Worm (Caenorhabditis elegans) whole organism, L4 larva: ENCODE measurements around the gene srh-171.

Experiments used
- F44E2.7 ChIP-seq: fragments of 200-800 bp; sonication (Bioruptor generic); IDR thresholded peaks from 2 replicates; pipeline ENCODE4 v2.1.2; 2022; ENCODE audit warnings: missing genetic modification characterization, missing compliant biosample characterization
- F49E8.2 ChIP-seq: sonication (generic microtip); optimal IDR thresholded peaks from 2 replicates; lab custom pipeline; 2016; ENCODE audit warnings: missing compliant biosample characterization, mild to moderate bottlenecking, missing genetic modification characterization, borderline replicate concordance
- ZK546.5 ChIP-seq, 2 experiments: sonication (generic microtip); optimal IDR thresholded peaks; 2 replicates each; lab custom pipeline; 2017; ENCODE audit warnings: missing biosample characterization in 2 of 2, missing genetic modification characterization in 2 of 2
- aha-1 ChIP-seq: fragments of 150-350 bp; peaks from one replicate; lab custom pipeline; 2014; ENCODE audit warnings: missing biosample characterization, missing genetic modification characterization
- ceh-82 ChIP-seq: sonication (generic microtip); optimal IDR thresholded peaks from 2 replicates; lab custom pipeline; 2017; ENCODE audit warnings: missing biosample characterization, missing genetic modification characterization
- cey-2 ChIP-seq: sonication (generic microtip); optimal IDR thresholded peaks from 3 replicates; lab custom pipeline; 2017; ENCODE audit warnings: missing genetic modification characterization, mild to moderate bottlenecking, missing compliant biosample characterization, antibody characterized with exemption, borderline replicate concordance; ENCODE audit not compliant: insufficient read depth
- daf-12 ChIP-seq: fragments of 150-350 bp; optimal IDR thresholded peaks from 2 replicates; lab custom pipeline; 2014; ENCODE audit warnings: missing biosample characterization, missing genetic modification reagents, missing genetic modification characterization
- daf-19 ChIP-seq: fragments of 200-800 bp; sonication (Bioruptor generic); conservative IDR thresholded peaks from 2 replicates; pipeline ENCODE4 v1.3.6; 2022; ENCODE audit warnings: missing genetic modification characterization, missing compliant biosample characterization
- dmd-8 ChIP-seq: fragments of 200-800 bp; sonication (Bioruptor generic); IDR thresholded peaks from 2 replicates; pipeline ENCODE4 v1.3.6; 2022; ENCODE audit warnings: missing genetic modification characterization, missing compliant biosample characterization
- duxl-1 ChIP-seq: sonication (generic microtip); optimal IDR thresholded peaks from 2 replicates; lab custom pipeline; 2016; ENCODE audit warnings: mild to moderate bottlenecking, missing genetic modification characterization, moderate library complexity, missing compliant biosample characterization; ENCODE audit not compliant: poor library complexity
- hif-1 ChIP-seq, 2 experiments: sonication (generic microtip); optimal IDR thresholded peaks; 2 replicates each; lab custom pipeline; 2016 to 2017; ENCODE audit warnings: missing compliant biosample characterization in 2 of 2, missing genetic modification characterization in 2 of 2, missing genetic modification reagents in 2 of 2, missing genotype in 2 of 2, mild to moderate bottlenecking in 1 of 2
- hlh-30 ChIP-seq: sonication (generic microtip); optimal IDR thresholded peaks from 2 replicates; lab custom pipeline; 2017; ENCODE audit warnings: antibody characterized with exemption, mild to moderate bottlenecking, missing genetic modification characterization, missing compliant biosample characterization; ENCODE audit not compliant: insufficient read depth
- jun-1 ChIP-seq: fragments of 150-350 bp; optimal IDR thresholded peaks from 2 replicates; lab custom pipeline; 2014; ENCODE audit warnings: missing biosample characterization, missing genetic modification reagents, missing genetic modification characterization
- lim-7 ChIP-seq: fragments of 200-800 bp; sonication (Bioruptor generic); IDR thresholded peaks from 2 replicates; pipeline ENCODE4 v1.3.6; 2022; ENCODE audit warnings: missing genetic modification characterization, missing compliant biosample characterization
- lin-1 ChIP-seq: fragments of 200-800 bp; sonication (Bioruptor generic); IDR thresholded peaks from 2 replicates; pipeline ENCODE4 v1.3.6; 2022; ENCODE audit warnings: missing genetic modification reagents, missing genetic modification characterization, missing compliant biosample characterization
- lin-39 ChIP-seq: fragments of 150-350 bp; optimal IDR thresholded peaks from 2 replicates; lab custom pipeline; 2014; ENCODE audit warnings: missing biosample characterization, missing genetic modification reagents, missing genetic modification characterization
- mdl-1 ChIP-seq, 2 experiments: fragments of 150-350 bp in 1 of 2; sonication (generic microtip) in 1 of 2; optimal IDR thresholded peaks; 2 replicates each; lab custom pipeline; 2014 to 2017; ENCODE audit warnings: missing biosample characterization in 2 of 2, missing genetic modification characterization in 2 of 2
- mxl-2 ChIP-seq: fragments of 200-800 bp; sonication (Bioruptor generic); conservative IDR thresholded peaks from 2 replicates; pipeline ENCODE4 v1.3.6; 2022; ENCODE audit warnings: missing genetic modification reagents, missing genetic modification characterization, missing compliant biosample characterization
- mxl-3 ChIP-seq: fragments of 200-800 bp; sonication (Bioruptor generic); optimal IDR thresholded peaks from 2 replicates; lab custom pipeline; 2018; ENCODE audit warnings: mild to moderate bottlenecking, missing genetic modification characterization, missing compliant biosample characterization
- nhr-111 ChIP-seq: fragments of 200-800 bp; sonication (Bioruptor generic); optimal IDR thresholded peaks from 2 replicates; lab custom pipeline; 2018; ENCODE audit warnings: mild to moderate bottlenecking, missing genetic modification characterization, missing compliant biosample characterization
- nhr-25 ChIP-seq: sonication (generic microtip); optimal IDR thresholded peaks from 2 replicates; lab custom pipeline; 2017; ENCODE audit warnings: missing genetic modification characterization, mild to moderate bottlenecking, missing compliant biosample characterization, antibody characterized with exemption, moderate library complexity, borderline replicate concordance; ENCODE audit not compliant: insufficient read depth
- nhr-28 ChIP-seq: fragments of 150-350 bp; optimal IDR thresholded peaks from 2 replicates; lab custom pipeline; 2014; ENCODE audit warnings: missing biosample characterization, missing genetic modification characterization
- nhr-48 ChIP-seq: sonication (generic microtip); optimal IDR thresholded peaks from 2 replicates; lab custom pipeline; 2016; ENCODE audit warnings: mild to moderate bottlenecking, missing genetic modification characterization, missing compliant biosample characterization
- nhr-77 ChIP-seq: fragments of 150-350 bp; optimal IDR thresholded peaks from 2 replicates; lab custom pipeline; 2014; ENCODE audit warnings: missing biosample characterization, missing genetic modification characterization
- pha-4 ChIP-seq, 2 experiments: fragments of 150-350 bp in 1 of 2; fragments of 200-800 bp in 1 of 2; sonication (Bioruptor generic) in 1 of 2; IDR thresholded peaks in 1 of 2; optimal IDR thresholded peaks in 1 of 2; 2 replicates each; pipeline versions ENCODE4 v1.3.6 to Lab custom; 2014 to 2022; ENCODE audit warnings: missing genetic modification characterization in 2 of 2, missing genetic modification reagents in 2 of 2, missing biosample characterization in 1 of 2, missing compliant biosample characterization in 1 of 2
- set-16 ChIP-seq: fragments of 200-800 bp; sonication (Bioruptor generic); IDR thresholded peaks from 2 replicates; pipeline ENCODE4 v1.3.6; 2022; ENCODE audit warnings: missing genetic modification reagents, missing genetic modification characterization, missing compliant biosample characterization
- spr-3 ChIP-seq: fragments of 200-800 bp; sonication (Bioruptor generic); optimal IDR thresholded peaks from 2 replicates; lab custom pipeline; 2018; ENCODE audit warnings: mild to moderate bottlenecking, missing genetic modification characterization, missing compliant biosample characterization
- ztf-11 ChIP-seq: fragments of 150-350 bp; optimal IDR thresholded peaks from 2 replicates; lab custom pipeline; 2014; ENCODE audit warnings: missing biosample characterization, missing genetic modification characterization

The srh-171 gene

DNA sequence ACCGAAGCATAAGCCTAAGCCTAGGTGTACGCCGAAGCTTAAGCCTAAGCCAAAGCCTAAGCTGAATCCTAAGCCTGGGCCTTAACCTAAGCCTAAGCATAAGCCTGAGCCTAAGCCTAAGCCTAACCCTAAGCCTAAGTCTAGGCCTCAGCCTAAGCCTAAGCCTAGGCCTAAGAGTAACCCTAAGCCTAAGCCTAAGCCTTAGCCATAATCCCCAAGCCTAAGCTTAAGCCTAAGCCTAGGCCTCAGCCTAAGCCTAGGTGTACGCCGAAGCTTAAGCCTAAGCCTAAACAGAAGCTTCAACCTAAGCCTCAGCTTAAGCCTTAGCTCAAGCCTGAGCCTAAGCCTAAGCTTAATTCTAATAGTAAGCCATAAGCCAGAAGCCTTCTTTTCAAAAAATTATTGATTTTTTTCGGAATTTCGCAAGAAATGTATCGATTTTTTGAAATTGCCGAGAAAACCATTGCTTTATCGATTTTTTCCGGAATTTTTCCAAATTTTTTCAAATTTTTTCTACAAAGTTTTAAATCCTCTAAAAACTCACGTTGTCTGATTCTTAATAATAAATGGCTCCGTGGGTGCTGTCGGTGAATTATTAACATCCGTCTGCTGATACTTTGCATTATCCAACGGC lies 32.8 kb downstream of the srh-171 start (continued):
- no peak for TF ChIP-seq nhr-111 (GFP tag; lab: Kevin White, UChicago)

DNA sequence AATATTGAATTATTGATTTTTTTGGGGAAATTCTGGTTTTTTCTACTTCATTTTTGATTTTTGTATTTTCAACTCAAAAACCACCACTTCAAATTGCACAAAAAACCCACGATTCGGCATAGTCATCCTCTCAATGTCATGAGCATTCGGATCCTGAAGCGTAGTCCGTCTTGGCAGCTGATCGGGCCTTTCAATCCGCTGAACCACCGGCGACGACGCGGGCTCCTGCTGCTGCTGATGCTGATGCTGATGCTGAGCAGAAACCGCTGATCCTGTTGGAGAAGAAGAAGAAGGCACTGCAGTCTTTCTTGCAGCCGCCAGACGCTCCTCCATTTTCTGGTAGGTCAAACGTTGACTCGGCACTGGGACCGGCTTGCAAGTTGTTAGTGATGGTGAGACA lies 33.6 kb downstream of the srh-171 start:
- no peak for TF ChIP-seq nhr-77 (tag; lab: Kevin White, UChicago)
- peak; percentile 79 for TF ChIP-seq set-16 (GFP tag; lab: Robert Waterston, UW)

DNA sequence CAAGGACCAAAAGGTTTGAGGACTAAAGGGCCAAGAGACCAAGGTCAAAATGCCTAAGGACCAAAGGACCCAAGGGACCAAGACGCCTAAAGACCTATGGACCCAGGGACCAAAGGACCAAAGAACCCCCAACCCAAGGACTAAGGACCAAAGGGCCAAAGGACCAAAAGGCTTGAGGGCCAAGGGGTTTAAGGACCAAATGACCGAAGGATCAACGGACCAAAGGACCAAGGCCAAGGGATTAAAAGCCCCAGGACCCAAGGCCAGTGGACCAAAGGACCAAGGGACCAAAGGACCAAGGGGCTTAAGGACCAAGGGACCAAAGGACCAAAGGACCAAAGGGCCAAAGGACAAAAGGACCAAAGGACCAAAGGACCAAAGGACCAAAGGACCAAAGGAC lies 34.3 kb downstream of the srh-171 start:
- no peak for TF ChIP-seq ZK546.5 (tag; optimal IDR thresholded peaks at IDR 0.05; lab: Kevin White, UChicago)
- TF ChIP-seq F44E2.7 (GFP tag; lab: Robert Waterston, UW), result peak; percentile 54; the same call in 1 of the 2 replicates

DNA sequence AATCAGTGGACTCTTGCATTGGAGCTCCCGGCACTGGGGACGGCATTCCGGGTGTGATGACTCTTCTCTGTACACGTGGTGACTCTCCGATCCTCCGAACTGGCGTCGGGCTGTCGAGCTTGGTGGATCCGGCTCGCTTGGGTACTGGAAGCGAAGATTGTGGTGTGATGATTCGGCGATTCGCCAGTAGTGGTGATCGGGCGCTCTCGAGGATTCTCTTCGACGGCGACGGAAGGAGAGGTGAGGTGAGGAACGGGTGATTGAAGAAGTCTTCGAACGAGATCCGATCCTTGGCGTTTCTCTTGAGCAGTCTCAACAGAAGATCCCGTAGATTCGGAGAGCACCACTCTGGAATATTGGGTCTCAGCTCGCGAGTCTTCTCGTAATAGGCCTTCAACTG lies 35.1 kb downstream of the srh-171 start:
- TF ChIP-seq nhr-28 (tag; lab: Kevin White, UChicago) (no peak), F44E2.7 (GFP tag; lab: Robert Waterston, UW) (0 out of 2 replicates have a peak, but pooled peaks have one; percentile 66), ztf-11 (tag; lab: Kevin White, UChicago) (no peak), daf-12 (tag; lab: Kevin White, UChicago) (no peak), lim-7 (GFP tag; lab: Robert Waterston, UW) (no peak), spr-3 (GFP tag; lab: Kevin White, UChicago) (no peak), cey-2 (tag; lab: Kevin White, UChicago) (no peak), nhr-25 (tag; lab: Kevin White, UChicago) (no peak), F49E8.2 (tag; lab: Kevin White, UChicago) (no peak), aha-1 (tag; lab: Kevin White, UChicago) (peak; percentile 57), pha-4 (GFP tag; IDR thresholded peaks at IDR 0.05; lab: Robert Waterston, UW) (no peak), pha-4 (tag; optimal IDR thresholded peaks at IDR 0.05; lab: Kevin White, UChicago) (no peak), nhr-48 (tag; lab: Kevin White, UChicago) (no peak), hlh-30 (tag; lab: Kevin White, UChicago) (no peak), lin-39 (tag; lab: Kevin White, UChicago) (no peak), daf-19 (GFP tag; lab: Robert Waterston, UW) (no peak), mxl-2 (GFP tag; lab: Robert Waterston, UW) (no peak), duxl-1 (tag; lab: Kevin White, UChicago) (no peak), jun-1 (tag; lab: Kevin White, UChicago) (no peak), ceh-82 (tag; lab: Kevin White, UChicago) (no peak), mdl-1 (tag; optimal IDR thresholded peaks at IDR 0.05; lab: Kevin White, UChicago) (no peak), lin-1 (no peak), dmd-8 (GFP tag; lab: Robert Waterston, UW) (no peak), mxl-3 (GFP tag; lab: Kevin White, UChicago) (no peak), set-16 (GFP tag; lab: Robert Waterston, UW) (peak; percentile 84)
- TF ChIP-seq, all 104 proteins: peak for 3

DNA sequence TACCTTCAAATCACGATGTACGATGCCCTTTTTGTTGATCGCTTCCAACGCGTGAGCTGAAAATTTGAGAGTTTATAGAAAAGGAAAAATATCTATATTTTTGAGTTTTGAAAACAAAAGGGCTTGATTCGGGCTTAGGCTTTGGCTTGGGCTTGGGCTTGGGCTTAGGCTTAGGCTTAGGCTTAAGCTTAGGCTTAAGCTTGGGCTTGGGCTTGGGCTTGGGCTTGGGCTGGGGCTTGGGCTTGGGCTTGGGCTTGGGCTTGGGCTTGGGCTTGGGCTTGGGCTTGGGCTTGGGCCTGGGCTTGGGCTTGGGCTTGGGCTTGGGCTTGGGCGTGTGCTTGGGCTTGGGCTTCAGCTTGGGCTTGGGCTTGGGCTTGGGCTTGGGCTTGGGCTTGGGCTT lies 36.7 kb downstream of the srh-171 start:
- no peak for TF ChIP-seq hif-1 (tag; optimal IDR thresholded peaks at IDR 0.05; lab: Kevin White, UChicago)
- TF ChIP-seq aha-1 (tag; lab: Kevin White, UChicago), result peak; percentile 57
- peak; percentile 65; the same call in 1 of the 2 replicates for TF ChIP-seq F44E2.7 (GFP tag; lab: Robert Waterston, UW)
- peak; percentile 36; the same call in 1 of the 2 replicates for TF ChIP-seq set-16 (GFP tag; lab: Robert Waterston, UW)
